Fruit fly (Drosophila melanogaster) whole organism, embryonic: ENCODE results near the gene Trs20.

Experiments
- CG10462 ChIP-seq: fragments of 200-800 bp; sonication (Bioruptor generic); optimal IDR thresholded peaks from 2 replicates; lab custom pipeline; 2016; ENCODE audit warnings: missing biosample characterization, missing genetic modification characterization
- CG10979 ChIP-seq: fragments of 200-800 bp; sonication (Bioruptor generic); optimal IDR thresholded peaks from 2 replicates; lab custom pipeline; 2018; ENCODE audit warnings: missing biosample characterization, mild to moderate bottlenecking, missing genetic modification characterization, moderate library complexity
- CG12299 ChIP-seq: fragments of 200-800 bp; sonication (Bioruptor generic); optimal IDR thresholded peaks from 2 replicates; lab custom pipeline; 2018; ENCODE audit warnings: missing biosample characterization, mild to moderate bottlenecking, missing genetic modification characterization
- CG12659 ChIP-seq: fragments of 200-800 bp; sonication (Bioruptor generic); optimal IDR thresholded peaks from 3 replicates; lab custom pipeline; 2017; ENCODE audit warnings: mild to moderate bottlenecking, missing biosample characterization, missing genetic modification reagents, missing genetic modification characterization
- CG12744 ChIP-seq: fragments of 200-800 bp; sonication (Bioruptor generic); optimal IDR thresholded peaks from 2 replicates; lab custom pipeline; 2016; ENCODE audit warnings: missing biosample characterization, missing genetic modification characterization
- CG14050 ChIP-seq: fragments of 200-800 bp; sonication (Bioruptor generic); IDR thresholded peaks from 3 replicates; pipeline ENCODE4 v1.3.6; 2022; ENCODE audit warnings: missing biosample characterization, missing genetic modification characterization
- CG15601 ChIP-seq: fragments of 200-800 bp; sonication (Bioruptor generic); optimal IDR thresholded peaks from 3 replicates; lab custom pipeline; 2019; ENCODE audit warnings: missing biosample characterization, mild to moderate bottlenecking, missing genetic modification characterization, moderate library complexity
- CG1602 ChIP-seq: fragments of 200-800 bp; sonication (Bioruptor generic); optimal IDR thresholded peaks from 3 replicates; lab custom pipeline; 2016; ENCODE audit warnings: missing biosample characterization, missing genetic modification characterization
- CG17361 ChIP-seq: fragments of 200-800 bp; sonication (Bioruptor generic); IDR thresholded peaks from 3 replicates; pipeline ENCODE4 v1.3.6; 2022; ENCODE audit warnings: missing biosample characterization, missing genetic modification characterization
- CG17568 ChIP-seq: fragments of 200-800 bp; sonication (Bioruptor generic); optimal IDR thresholded peaks from 2 replicates; lab custom pipeline; 2018; ENCODE audit warnings: missing biosample characterization, mild to moderate bottlenecking, missing genetic modification characterization, moderate library complexity
- CG17612 ChIP-seq: fragments of 200-800 bp; sonication (Bioruptor generic); IDR thresholded peaks from 2 replicates; pipeline ENCODE4 v1.3.6; 2022; ENCODE audit warnings: missing biosample characterization, missing genetic modification characterization
- CG1792 ChIP-seq: fragments of 200-800 bp; sonication (Bioruptor generic); optimal IDR thresholded peaks from 2 replicates; lab custom pipeline; 2016; ENCODE audit warnings: missing biosample characterization, missing genetic modification characterization
- CG2116 ChIP-seq: fragments of 200-800 bp; sonication (Bioruptor generic); optimal IDR thresholded peaks from 3 replicates; lab custom pipeline; 2018; ENCODE audit warnings: missing biosample characterization, mild to moderate bottlenecking, missing genetic modification characterization
- CG2889 ChIP-seq: fragments of 200-800 bp; sonication (Bioruptor generic); IDR thresholded peaks from 3 replicates; pipeline ENCODE4 v1.3.6; 2022; ENCODE audit warnings: missing biosample characterization, missing genetic modification characterization
- CG32767 ChIP-seq: fragments of 200-800 bp; sonication (Bioruptor generic); IDR thresholded peaks from 2 replicates; pipeline ENCODE4 v1.3.6; 2022; ENCODE audit warnings: missing biosample characterization, missing genetic modification characterization
- CG3838 ChIP-seq: fragments of 200-800 bp; sonication (Bioruptor generic); optimal IDR thresholded peaks from 3 replicates; lab custom pipeline; 2016; ENCODE audit warnings: missing biosample characterization, missing genetic modification characterization
- CG4328 ChIP-seq: fragments of 200-800 bp; sonication (Bioruptor generic); optimal IDR thresholded peaks from 3 replicates; lab custom pipeline; 2017; ENCODE audit warnings: missing biosample characterization, missing genetic modification reagents, missing genetic modification characterization
- CG4707 ChIP-seq: fragments of 200-800 bp; sonication (Bioruptor generic); optimal IDR thresholded peaks from 2 replicates; lab custom pipeline; 2018; ENCODE audit warnings: missing biosample characterization, mild to moderate bottlenecking, missing genetic modification characterization, moderate library complexity
- CG5180 ChIP-seq: fragments of 200-800 bp; sonication (Bioruptor generic); optimal IDR thresholded peaks from 3 replicates; lab custom pipeline; 2017; ENCODE audit warnings: missing biosample characterization, missing genetic modification characterization, mild to moderate bottlenecking, moderate library complexity, missing genetic modification reagents
- CG6272 ChIP-seq: fragments of 200-800 bp; sonication (Bioruptor generic); IDR thresholded peaks from 2 replicates; pipeline ENCODE4 v1.3.6; 2022; ENCODE audit warnings: missing biosample characterization, missing genetic modification characterization
- CG6791 ChIP-seq: fragments of 200-800 bp; sonication (Bioruptor generic); IDR thresholded peaks from 3 replicates; pipeline ENCODE4 v1.3.6; 2022; ENCODE audit warnings: missing biosample characterization, missing genetic modification characterization; ENCODE audit not compliant: partially characterized antibody
- CG8281 ChIP-seq: fragments of 200-800 bp; sonication (Bioruptor generic); optimal IDR thresholded peaks from 2 replicates; lab custom pipeline; 2018; ENCODE audit warnings: missing biosample characterization, mild to moderate bottlenecking, missing genetic modification characterization, moderate library complexity
- CG9437 ChIP-seq: fragments of 200-800 bp; sonication (Bioruptor generic); optimal IDR thresholded peaks from 2 replicates; lab custom pipeline; 2018; ENCODE audit warnings: missing biosample characterization, mild to moderate bottlenecking, missing genetic modification characterization
- Dbx ChIP-seq: fragments of 200-800 bp; sonication (Bioruptor generic); IDR thresholded peaks from 3 replicates; pipeline ENCODE4 v1.3.6; 2022; ENCODE audit warnings: missing biosample characterization, missing genetic modification characterization
- Drgx ChIP-seq: fragments of 200-800 bp; sonication (Bioruptor generic); IDR thresholded peaks from 2 replicates; pipeline ENCODE4 v1.3.6; 2022; ENCODE audit warnings: missing biosample characterization, missing genetic modification characterization
- Ets97D ChIP-seq: fragments of 200-800 bp; sonication (Bioruptor generic); optimal IDR thresholded peaks from 3 replicates; lab custom pipeline; 2016; ENCODE audit warnings: missing biosample characterization, missing genetic modification characterization
- HmgZ ChIP-seq: fragments of 200-800 bp; sonication (Bioruptor generic); optimal IDR thresholded peaks from 2 replicates; lab custom pipeline; 2018; ENCODE audit warnings: missing biosample characterization, mild to moderate bottlenecking, missing genetic modification characterization
- Mrtf ChIP-seq: fragments of 200-800 bp; sonication (Bioruptor generic); IDR thresholded peaks from 3 replicates; pipeline ENCODE4 v1.3.6; 2022; ENCODE audit warnings: missing biosample characterization, missing genetic modification characterization
- Nf-YC ChIP-seq: fragments of 200-800 bp; optimal IDR thresholded peaks from 3 replicates; lab custom pipeline; 2019; ENCODE audit warnings: missing biosample characterization, mild to moderate bottlenecking, missing genetic modification characterization, moderate library complexity
- Oaz ChIP-seq: fragments of 200-800 bp; sonication (Bioruptor generic); IDR thresholded peaks from 2 replicates; pipeline ENCODE4 v1.3.6; 2022; ENCODE audit warnings: missing biosample characterization, missing genetic modification characterization
- Sry-δ ChIP-seq: fragments of 200-800 bp; sonication (Bioruptor generic); optimal IDR thresholded peaks from 2 replicates; lab custom pipeline; 2016; ENCODE audit warnings: missing biosample characterization, missing genetic modification characterization
- Stat92E ChIP-seq, 3 experiments: fragments of >200 bp in 2 of 3; fragments of 200-800 bp in 1 of 3; sonication (Bioruptor generic) in 1 of 3; optimal IDR thresholded peaks; 2 replicates each; lab custom pipeline; 2017 to 2019; ENCODE audit warnings: missing biosample characterization in 3 of 3, missing genetic modification characterization in 3 of 3, mild to moderate bottlenecking in 1 of 3, moderate library complexity in 1 of 3
- ab ChIP-seq: fragments of 200-800 bp; sonication (Bioruptor generic); optimal IDR thresholded peaks from 2 replicates; lab custom pipeline; 2016; ENCODE audit warnings: missing biosample characterization, missing genetic modification characterization
- bcd ChIP-seq: fragments of 200-800 bp; sonication (Bioruptor generic); optimal IDR thresholded peaks from 2 replicates; lab custom pipeline; 2017; ENCODE audit warnings: missing biosample characterization, mild to moderate bottlenecking, missing genetic modification characterization
- chm ChIP-seq: fragments of 200-800 bp; sonication (Bioruptor generic); IDR thresholded peaks from 2 replicates; pipeline ENCODE4 v1.3.6; 2022; ENCODE audit warnings: missing biosample characterization, missing genetic modification characterization
- exex ChIP-seq: fragments of 200-800 bp; sonication (Bioruptor generic); optimal IDR thresholded peaks from 4 replicates; lab custom pipeline; 2018; ENCODE audit warnings: missing biosample characterization, mild to moderate bottlenecking, missing genetic modification characterization, moderate library complexity
- ftz-f1 ChIP-seq: fragments of 200-800 bp; sonication (Bioruptor generic); optimal IDR thresholded peaks from 2 replicates; lab custom pipeline; 2016; ENCODE audit warnings: missing biosample characterization, missing genetic modification characterization
- gcm ChIP-seq: fragments of 200-800 bp; sonication (Bioruptor generic); optimal IDR thresholded peaks from 2 replicates; lab custom pipeline; 2019; ENCODE audit warnings: missing biosample characterization, mild to moderate bottlenecking, missing genetic modification characterization, moderate library complexity
- gem ChIP-seq: fragments of 200-800 bp; sonication (Bioruptor generic); optimal IDR thresholded peaks from 2 replicates; lab custom pipeline; 2019; ENCODE audit warnings: missing biosample characterization, mild to moderate bottlenecking, missing genetic modification characterization, moderate library complexity
- kni ChIP-seq: fragments of 200-800 bp; sonication (Bioruptor generic); optimal IDR thresholded peaks from 3 replicates; lab custom pipeline; 2017; ENCODE audit warnings: mild to moderate bottlenecking, missing biosample characterization, missing genetic modification reagents, missing genetic modification characterization
- org-1 ChIP-seq: fragments of 200-800 bp; sonication (Bioruptor generic); optimal IDR thresholded peaks from 2 replicates; lab custom pipeline; 2017; ENCODE audit warnings: missing biosample characterization, missing genetic modification characterization
- otp ChIP-seq: fragments of 200-800 bp; sonication (Bioruptor generic); IDR thresholded peaks from 3 replicates; pipeline ENCODE4, ENCODE4 v1.3.6; 2022; ENCODE audit warnings: missing biosample characterization, missing genetic modification characterization
- pb ChIP-seq: fragments of 200-800 bp; sonication (Bioruptor generic); optimal IDR thresholded peaks from 3 replicates; lab custom pipeline; 2016; ENCODE audit warnings: missing biosample characterization, missing genetic modification characterization
- peb ChIP-seq: fragments of 200-800 bp; sonication (Bioruptor generic); IDR thresholded peaks from 2 replicates; pipeline ENCODE4 v1.3.6; 2022; ENCODE audit warnings: missing biosample characterization, missing genetic modification characterization
- pita ChIP-seq: fragments of 200-800 bp; sonication (Bioruptor generic); optimal IDR thresholded peaks from 2 replicates; lab custom pipeline; 2017; ENCODE audit warnings: missing biosample characterization, mild to moderate bottlenecking, missing genetic modification characterization
- row ChIP-seq: fragments of 200-800 bp; sonication (Bioruptor generic); IDR thresholded peaks from 3 replicates; pipeline ENCODE4 v1.3.6; 2022; ENCODE audit warnings: missing biosample characterization, missing genetic modification characterization
- stc ChIP-seq: fragments of 200-800 bp; sonication (Bioruptor generic); IDR thresholded peaks from 2 replicates; pipeline ENCODE4 v1.3.6; 2022; ENCODE audit warnings: missing biosample characterization, missing genetic modification characterization
- tgo ChIP-seq: fragments of 200-800 bp; sonication (Bioruptor generic); IDR thresholded peaks from 3 replicates; pipeline ENCODE4 v1.3.6; 2022; ENCODE audit warnings: missing biosample characterization, missing genetic modification characterization
- tio ChIP-seq: fragments of 200-800 bp; sonication (Bioruptor generic); optimal IDR thresholded peaks from 2 replicates; lab custom pipeline; 2017; ENCODE audit warnings: missing biosample characterization, missing genetic modification characterization, inconsistent platforms

Trs20 gene

dm6 chr3L:16131264-16132066 is at the start of gene Trs20, which contains the start of gene elg1 (continued):
- TF ChIP-seq CG3838 (GFP tag; lab: Kevin White, UChicago) (no peak), CG15601 (tag; lab: Kevin White, UChicago) (peak; percentile 67), Dbx (peak; percentile 63; the same call in 2 of the 3 replicates), pita (no peak), gcm (GFP tag; lab: Kevin White, UChicago) (peak; percentile 77), tio (GFP tag; lab: Kevin White, UChicago) (no peak), kni (GFP tag; lab: Kevin White, UChicago) (peak; percentile 5), CG17568 (GFP tag; lab: Kevin White, UChicago) (no peak), tgo (GFP tag; lab: Robert Waterston, UW) (peak; percentile 35; the same call in 1 of the 3 replicates), Sry-δ (GFP tag; lab: Kevin White, UChicago) (no peak), org-1 (GFP tag; lab: Kevin White, UChicago) (no peak), gem (peak; percentile 81), CG6791 (GFP tag; lab: Robert Waterston, UW) (no peak), ftz-f1 (GFP tag; lab: Kevin White, UChicago) (no peak), HmgZ (peak; percentile 10), Oaz (GFP tag; lab: Robert Waterston, UW) (no peak), exex (peak; percentile 54), CG32767 (GFP tag; lab: Robert Waterston, UW) (0 out of 2 replicates have a peak, but pooled peaks have one; percentile 12), CG12744 (GFP tag; lab: Kevin White, UChicago) (no peak), CG8281 (tag; lab: Kevin White, UChicago) (no peak), CG12299 (no peak), CG17361 (peak; percentile 88; the same call in 2 of the 3 replicates), Ets97D (GFP tag; lab: Kevin White, UChicago) (peak; percentile 16), row (GFP tag; lab: Robert Waterston, UW) (peak; percentile 75), CG1792 (GFP tag; lab: Kevin White, UChicago) (no peak), ab (no peak), stc (GFP tag; lab: Robert Waterston, UW) (0 out of 2 replicates have a peak, but pooled peaks have one; percentile 24), CG2116 (GFP tag; lab: Kevin White, UChicago) (peak; percentile 39), CG4707 (no peak), CG17612 (GFP tag; lab: Robert Waterston, UW) (no peak), CG2889 (GFP tag; lab: Robert Waterston, UW) (no peak), CG5180 (GFP tag; lab: Kevin White, UChicago) (no peak), Nf-YC (tag; lab: Kevin White, UChicago) (peak; percentile 67), Mrtf (GFP tag; lab: Robert Waterston, UW) (no peak), pb (GFP tag; lab: Kevin White, UChicago) (no peak), CG4328 (GFP tag; lab: Kevin White, UChicago) (peak; percentile 39), CG1602 (GFP tag; lab: Kevin White, UChicago) (peak; percentile 35), otp (no peak), chm (GFP tag; lab: Robert Waterston, UW) (0 out of 2 replicates have a peak, but pooled peaks have one; percentile 26), CG10979 (tag; lab: Kevin White, UChicago) (peak; percentile 65), CG14050 (GFP tag; lab: Robert Waterston, UW) (no peak), CG12659 (GFP tag; lab: Kevin White, UChicago) (peak; percentile 59), Stat92E (GFP tag; optimal IDR thresholded peaks at IDR 0.05; lab: Kevin White, UChicago) (no peak), peb (GFP tag; lab: Robert Waterston, UW) (no peak), Drgx (GFP tag; lab: Robert Waterston, UW) (no peak), CG10462 (GFP tag; lab: Kevin White, UChicago) (no peak), bcd (peak; percentile 2), CG9437 (GFP tag; lab: Kevin White, UChicago) (peak; percentile 62), CG6272 (GFP tag; lab: Robert Waterston, UW) (no peak)
